Worm (Caenorhabditis elegans): Measurements from ENCODE around the gene T16H12.3.

DNA sequence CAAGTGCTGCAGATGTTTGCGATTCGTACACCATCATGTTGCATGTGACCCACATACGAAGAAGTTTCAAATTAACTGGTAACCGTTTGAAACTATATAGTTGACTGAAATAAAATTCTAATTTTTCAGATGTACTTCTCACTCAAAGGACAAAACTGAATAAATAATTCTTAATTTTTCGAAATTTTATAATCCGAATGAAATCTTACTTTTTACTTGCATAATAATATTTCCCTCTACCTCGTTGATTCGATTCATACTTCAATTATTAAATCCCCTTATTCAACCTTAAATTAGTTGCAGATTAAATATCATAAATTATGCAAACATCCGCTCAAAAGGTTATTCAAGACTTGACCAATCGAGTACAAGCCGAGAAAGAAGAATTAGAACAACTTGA is 2.9 kb upstream of the T16H12.3 start, which contains the start of gene T16H12.2:
- TF ChIP-seq him-1 (tag; optimal IDR thresholded peaks at IDR 0.05) (no peak), dao-5 (tag; optimal IDR thresholded peaks at IDR 0.05) (no peak)

All from whole organism, L4/young adult.